Worm (Caenorhabditis elegans): ENCODE results near the gene C50F7.3.

DNA sequence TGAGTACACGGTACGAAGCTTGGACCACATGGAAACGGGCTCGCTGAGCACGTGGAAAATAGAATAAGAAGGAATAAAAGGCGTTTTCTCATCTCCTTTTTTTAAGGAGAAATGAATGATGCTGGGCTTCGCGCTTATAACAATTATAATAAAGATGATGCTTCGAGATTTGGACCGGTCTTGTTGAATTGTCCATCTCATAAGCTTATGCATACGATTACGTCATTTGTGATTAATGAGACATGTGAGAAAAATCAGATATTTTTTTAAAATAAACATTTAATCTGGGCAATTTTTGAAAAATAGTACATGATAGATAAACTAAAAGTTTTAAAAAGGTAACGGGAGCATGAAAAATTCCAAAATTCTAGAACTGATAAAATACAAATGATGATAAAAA lies 25.1 kb downstream of the C50F7.3 start, which contains the start of gene C46A5.4:
- TF ChIP-seq him-1 (tag; optimal IDR thresholded peaks at IDR 0.05) = no peak
- TF ChIP-seq dao-5 (tag; optimal IDR thresholded peaks at IDR 0.05) = no peak
- no peak for TF ChIP-seq W03F9.2 (tag; optimal IDR thresholded peaks at IDR 0.05)
